Fruit fly (Drosophila melanogaster) whole organism, embryonic: ENCODE results near the gene CG42828.

Experiments used
- Awh ChIP-seq: fragments of 200-800 bp; sonication (Bioruptor generic); IDR thresholded peaks from 2 replicates; pipeline ENCODE4, ENCODE4 v1.3.6; 2022; ENCODE audit warnings: missing biosample characterization, missing genetic modification characterization
- Blimp-1 ChIP-seq: fragments of 200-800 bp; sonication (Bioruptor generic); optimal IDR thresholded peaks from 3 replicates; lab custom pipeline; 2018; ENCODE audit warnings: missing biosample characterization, missing genetic modification characterization, mild to moderate bottlenecking, moderate library complexity, missing genetic modification reagents
- Bteb2 ChIP-seq: fragments of 200-800 bp; sonication (Bioruptor generic); optimal IDR thresholded peaks from 2 replicates; lab custom pipeline; 2016; ENCODE audit warnings: missing biosample characterization, missing genetic modification characterization
- CG10147 ChIP-seq: fragments of 200-800 bp; sonication (Bioruptor generic); optimal IDR thresholded peaks from 2 replicates; lab custom pipeline; 2019; ENCODE audit warnings: missing biosample characterization, mild to moderate bottlenecking, missing genetic modification characterization, moderate library complexity
- CG11247 ChIP-seq: fragments of 200-800 bp; sonication (Bioruptor generic); IDR thresholded peaks from 2 replicates; pipeline ENCODE4 v1.3.6; 2022; ENCODE audit warnings: missing biosample characterization, missing genetic modification characterization
- CG12104 ChIP-seq: fragments of 200-800 bp; sonication (Bioruptor generic); optimal IDR thresholded peaks from 3 replicates; lab custom pipeline; 2016; ENCODE audit warnings: missing biosample characterization, missing genetic modification characterization
- CG1603 ChIP-seq: fragments of 200-800 bp; sonication (Bioruptor generic); optimal IDR thresholded peaks from 2 replicates; lab custom pipeline; 2019; ENCODE audit warnings: missing biosample characterization, mild to moderate bottlenecking, missing genetic modification characterization, moderate library complexity
- CG17385 ChIP-seq: fragments of 200-800 bp; sonication (Bioruptor generic); optimal IDR thresholded peaks from 3 replicates; lab custom pipeline; 2018; ENCODE audit warnings: missing biosample characterization, mild to moderate bottlenecking, missing genetic modification characterization
- CG1792 ChIP-seq: fragments of 200-800 bp; sonication (Bioruptor generic); optimal IDR thresholded peaks from 2 replicates; lab custom pipeline; 2016; ENCODE audit warnings: missing biosample characterization, missing genetic modification characterization
- CG2678 ChIP-seq: fragments of 200-800 bp; sonication (Bioruptor generic); optimal IDR thresholded peaks from 3 replicates; lab custom pipeline; 2019; ENCODE audit warnings: missing biosample characterization, mild to moderate bottlenecking, missing genetic modification characterization, moderate library complexity
- CG34422 ChIP-seq: fragments of 200-800 bp; sonication (Bioruptor generic); IDR thresholded peaks from 3 replicates; pipeline ENCODE4 v1.3.6; 2022; ENCODE audit warnings: missing biosample characterization, missing genetic modification characterization
- CG3838 ChIP-seq: fragments of 200-800 bp; sonication (Bioruptor generic); optimal IDR thresholded peaks from 3 replicates; lab custom pipeline; 2016; ENCODE audit warnings: missing biosample characterization, missing genetic modification characterization
- CG4617 ChIP-seq: fragments of 200-800 bp; sonication (Bioruptor generic); optimal IDR thresholded peaks from 3 replicates; lab custom pipeline; 2016; ENCODE audit warnings: missing biosample characterization, missing genetic modification characterization, borderline replicate concordance
- CG6689 ChIP-seq: fragments of 200-800 bp; sonication (Bioruptor generic); IDR thresholded peaks from 2 replicates; pipeline ENCODE4 v1.3.6; 2022; ENCODE audit warnings: missing biosample characterization, missing genetic modification characterization
- CG8359 ChIP-seq: fragments of 200-800 bp; sonication (Bioruptor generic); optimal IDR thresholded peaks from 2 replicates; lab custom pipeline; 2017; ENCODE audit warnings: missing biosample characterization, mild to moderate bottlenecking, missing genetic modification characterization, borderline replicate concordance
- CG8388 ChIP-seq: fragments of 200-800 bp; sonication (Bioruptor generic); optimal IDR thresholded peaks from 2 replicates; lab custom pipeline; 2019; ENCODE audit warnings: missing biosample characterization, mild to moderate bottlenecking, missing genetic modification characterization, moderate library complexity
- CG8478 ChIP-seq: fragments of >200 bp; optimal IDR thresholded peaks from 2 replicates; lab custom pipeline; 2018
- D ChIP-seq, 2 experiments: fragments of 200-800 bp in 1 of 2; fragments of >200 bp in 1 of 2; sonication (Bioruptor generic) in 1 of 2; optimal IDR thresholded peaks; 2 replicates in 1 of 2; 3 replicates in 1 of 2; lab custom pipeline; 2017; ENCODE audit warnings: mild to moderate bottlenecking in 1 of 2, missing biosample characterization in 1 of 2, missing genetic modification characterization in 1 of 2, missing genetic modification reagents in 1 of 2
- Dip3 ChIP-seq: fragments of 200-800 bp; sonication (Bioruptor generic); optimal IDR thresholded peaks from 3 replicates; lab custom pipeline; 2016; ENCODE audit warnings: missing biosample characterization, missing genetic modification characterization
- Dll ChIP-seq: fragments of 200-800 bp; sonication (Bioruptor generic); IDR thresholded peaks from 4 replicates; pipeline ENCODE4 v1.3.6; 2022; ENCODE audit warnings: missing biosample characterization, missing genetic modification characterization; ENCODE audit not compliant: partially characterized antibody
- Elba2 ChIP-seq: fragments of 200-800 bp; sonication (Bioruptor generic); optimal IDR thresholded peaks from 3 replicates; lab custom pipeline; 2016; ENCODE audit warnings: missing biosample characterization, missing genetic modification characterization
- Hand ChIP-seq: fragments of 200-800 bp; sonication (Bioruptor generic); optimal IDR thresholded peaks from 2 replicates; lab custom pipeline; 2017; ENCODE audit warnings: mild to moderate bottlenecking, missing biosample characterization, missing genetic modification reagents, missing genetic modification characterization
- Hr3 ChIP-seq: fragments of 200-800 bp; sonication (Bioruptor generic); optimal IDR thresholded peaks from 3 replicates; lab custom pipeline; 2016; ENCODE audit warnings: missing biosample characterization, missing genetic modification characterization
- Med ChIP-seq: fragments of 200-800 bp; sonication (Bioruptor generic); peaks from one replicate; lab custom pipeline; 2016; ENCODE audit warnings: missing biosample characterization, missing genetic modification characterization, mild to moderate bottlenecking, inconsistent platforms, moderate library complexity
- NfI ChIP-seq: fragments of 200-800 bp; sonication (Bioruptor generic); optimal IDR thresholded peaks from 3 replicates; lab custom pipeline; 2018; ENCODE audit warnings: missing biosample characterization, mild to moderate bottlenecking, missing genetic modification characterization, moderate library complexity
- Pdp1 ChIP-seq, 2 experiments: fragments of 200-800 bp; sonication (Bioruptor generic); optimal IDR thresholded peaks; 3 replicates each; lab custom pipeline; 2016; ENCODE audit warnings: missing biosample characterization in 2 of 2, missing genetic modification characterization in 2 of 2, mild to moderate bottlenecking in 1 of 2, moderate library complexity in 1 of 2
- bigmax ChIP-seq: fragments of 200-800 bp; sonication (Bioruptor generic); optimal IDR thresholded peaks from 2 replicates; lab custom pipeline; 2018; ENCODE audit warnings: missing biosample characterization, mild to moderate bottlenecking, missing genetic modification characterization
- crp ChIP-seq, 2 experiments: fragments of 200-800 bp; sonication (Bioruptor generic); optimal IDR thresholded peaks; 2 replicates in 1 of 2; 3 replicates in 1 of 2; lab custom pipeline; 2017; ENCODE audit warnings: missing biosample characterization in 2 of 2, missing genetic modification characterization in 2 of 2, mild to moderate bottlenecking in 1 of 2, moderate library complexity in 1 of 2
- esg ChIP-seq: fragments of 200-800 bp; sonication (Bioruptor generic); conservative IDR thresholded peaks from 2 replicates; pipeline ENCODE4 v1.3.6; 2022; ENCODE audit warnings: missing biosample characterization, missing genetic modification characterization
- fd3F ChIP-seq: fragments of 200-800 bp; sonication (Bioruptor generic); optimal IDR thresholded peaks from 2 replicates; lab custom pipeline; 2018; ENCODE audit warnings: missing biosample characterization, mild to moderate bottlenecking, missing genetic modification characterization, moderate library complexity
- gsb-n ChIP-seq: fragments of 200-800 bp; sonication (Bioruptor generic); optimal IDR thresholded peaks from 3 replicates; lab custom pipeline; 2018; ENCODE audit warnings: missing biosample characterization, mild to moderate bottlenecking, missing genetic modification characterization
- lola ChIP-seq, 3 experiments: fragments of >200 bp in 2 of 3; fragments of 200-800 bp in 1 of 3; sonication (Bioruptor generic) in 1 of 3; optimal IDR thresholded peaks; 2 replicates each; lab custom pipeline; 2017 to 2019; ENCODE audit warnings: missing biosample characterization in 3 of 3, missing genetic modification characterization in 3 of 3, mild to moderate bottlenecking in 1 of 3, moderate library complexity in 1 of 3
- p53 ChIP-seq: fragments of 200-800 bp; sonication (Bioruptor generic); optimal IDR thresholded peaks from 2 replicates; lab custom pipeline; 2016; ENCODE audit warnings: missing biosample characterization, missing genetic modification characterization
- prd ChIP-seq, 3 experiments: fragments of >200 bp in 2 of 3; fragments of 200-800 bp in 1 of 3; sonication (Bioruptor generic) in 1 of 3; optimal IDR thresholded peaks in 2 of 3; IDR thresholded peaks in 1 of 3; 2 replicates in 2 of 3; 3 replicates in 1 of 3; pipeline versions ENCODE4 v1.3.6 to Lab custom; 2017 to 2022; ENCODE audit warnings: missing biosample characterization in 1 of 3, missing genetic modification characterization in 1 of 3
- pzg ChIP-seq: fragments of 200-800 bp; sonication (Bioruptor generic); optimal IDR thresholded peaks from 3 replicates; lab custom pipeline; 2018; ENCODE audit warnings: missing biosample characterization, mild to moderate bottlenecking, missing genetic modification characterization, moderate library complexity
- salm ChIP-seq: fragments of 200-800 bp; sonication (Bioruptor generic); optimal IDR thresholded peaks from 2 replicates; lab custom pipeline; 2018; ENCODE audit warnings: missing biosample characterization, mild to moderate bottlenecking, missing genetic modification characterization
- sd ChIP-seq: fragments of 200-800 bp; sonication (Bioruptor generic); optimal IDR thresholded peaks from 3 replicates; lab custom pipeline; 2018; ENCODE audit warnings: missing biosample characterization, mild to moderate bottlenecking, missing genetic modification characterization, moderate library complexity
- seq ChIP-seq: fragments of 200-800 bp; sonication (Bioruptor generic); IDR thresholded peaks from 2 replicates; pipeline ENCODE4 v1.3.6; 2022; ENCODE audit warnings: missing biosample characterization, missing genetic modification characterization
- sisA ChIP-seq: fragments of 200-800 bp; sonication (Bioruptor generic); IDR thresholded peaks from 2 replicates; pipeline ENCODE4 v1.3.6; 2022; ENCODE audit warnings: missing biosample characterization, missing genetic modification characterization
- tll ChIP-seq, 2 experiments: fragments of 200-800 bp in 1 of 2; fragments of >200 bp in 1 of 2; sonication (Bioruptor generic) in 1 of 2; optimal IDR thresholded peaks; 2 replicates each; lab custom pipeline; 2017 to 2019; ENCODE audit warnings: missing biosample characterization in 2 of 2, missing genetic modification characterization in 2 of 2, mild to moderate bottlenecking in 1 of 2, moderate library complexity in 1 of 2
- trh ChIP-seq: fragments of 200-800 bp; sonication (Bioruptor generic); optimal IDR thresholded peaks from 2 replicates; lab custom pipeline; 2016; ENCODE audit warnings: missing biosample characterization, missing genetic modification characterization
- tx ChIP-seq: fragments of 200-800 bp; sonication (Bioruptor generic); optimal IDR thresholded peaks from 2 replicates; lab custom pipeline; 2016; ENCODE audit warnings: missing biosample characterization, missing genetic modification characterization
- vvl ChIP-seq: fragments of 200-800 bp; sonication (Bioruptor generic); IDR thresholded peaks from 2 replicates; pipeline ENCODE4 v1.3.6; 2022; ENCODE audit warnings: missing biosample characterization, missing genetic modification characterization
- wek ChIP-seq: fragments of 200-800 bp; sonication (Bioruptor generic); optimal IDR thresholded peaks from 3 replicates; lab custom pipeline; 2018; ENCODE audit warnings: missing biosample characterization, mild to moderate bottlenecking, missing genetic modification characterization, moderate library complexity
- zen ChIP-seq: fragments of 200-800 bp; sonication (Bioruptor generic); optimal IDR thresholded peaks from 3 replicates; lab custom pipeline; 2018; ENCODE audit warnings: missing biosample characterization, mild to moderate bottlenecking, missing genetic modification characterization, moderate library complexity
- zfh2 ChIP-seq: fragments of 200-800 bp; sonication (Bioruptor generic); optimal IDR thresholded peaks from 2 replicates; lab custom pipeline; 2016; ENCODE audit warnings: missing biosample characterization, missing genetic modification characterization

The CG42828 gene

DNA sequence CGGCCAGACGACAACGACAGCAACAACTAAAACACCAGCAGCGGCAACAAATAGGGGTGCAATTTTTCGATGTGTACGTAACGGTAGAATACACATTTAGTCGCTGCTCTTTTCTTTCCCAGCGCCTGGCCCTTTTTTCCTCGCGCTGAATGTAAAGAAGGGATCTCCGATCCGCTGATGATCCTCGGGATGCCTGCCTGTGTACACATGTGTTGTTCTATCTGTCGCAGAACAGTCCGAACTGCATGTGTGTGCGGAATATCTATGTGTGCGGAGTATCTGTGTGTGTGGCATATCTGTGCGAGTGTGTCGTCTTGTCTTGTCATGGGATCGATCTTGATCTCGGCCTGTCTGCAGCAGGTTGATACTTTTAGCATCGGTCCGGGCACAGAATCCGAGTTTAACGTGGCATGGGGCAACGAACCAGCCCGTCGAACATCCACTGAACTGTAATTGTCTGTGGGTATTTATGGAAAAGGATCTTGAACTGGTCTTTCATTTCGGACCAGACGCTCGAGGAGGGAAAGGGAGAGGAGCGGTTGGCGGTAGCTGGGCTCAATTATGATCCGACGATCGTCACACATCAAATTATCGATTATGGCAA lies 29.7 kb upstream of the CG42828 start (continued):
- TF ChIP-seq zfh2 (no peak), wek (GFP tag; lab: Kevin White, UChicago) (no peak), tll (GFP tag; optimal IDR thresholded peaks at IDR 0.05; lab: Kevin White, UChicago) (peak in 1 of 2 experiments; percentile 73), CG1792 (GFP tag; lab: Kevin White, UChicago) (no peak), CG11247 (no peak), CG17385 (GFP tag; lab: Kevin White, UChicago) (no peak), Med (GFP tag; lab: Kevin White, UChicago) (peak; percentile 31), CG8478 (lab: Kevin White, UChicago) (peak; percentile 72), sisA (GFP tag; lab: Robert Waterston, UW) (no peak), zen (no peak), CG34422 (GFP tag; lab: Robert Waterston, UW) (no peak), vvl (GFP tag; lab: Robert Waterston, UW) (no peak), CG6689 (GFP tag; lab: Robert Waterston, UW) (no peak), D (optimal IDR thresholded peaks at IDR 0.05; lab: Kevin White, UChicago) (peak; percentile 88), D (GFP tag; optimal IDR thresholded peaks at IDR 0.05; lab: Kevin White, UChicago) (no peak), Dll (0 out of 4 replicates have a peak, but pooled peaks have one; percentile 27)

DNA sequence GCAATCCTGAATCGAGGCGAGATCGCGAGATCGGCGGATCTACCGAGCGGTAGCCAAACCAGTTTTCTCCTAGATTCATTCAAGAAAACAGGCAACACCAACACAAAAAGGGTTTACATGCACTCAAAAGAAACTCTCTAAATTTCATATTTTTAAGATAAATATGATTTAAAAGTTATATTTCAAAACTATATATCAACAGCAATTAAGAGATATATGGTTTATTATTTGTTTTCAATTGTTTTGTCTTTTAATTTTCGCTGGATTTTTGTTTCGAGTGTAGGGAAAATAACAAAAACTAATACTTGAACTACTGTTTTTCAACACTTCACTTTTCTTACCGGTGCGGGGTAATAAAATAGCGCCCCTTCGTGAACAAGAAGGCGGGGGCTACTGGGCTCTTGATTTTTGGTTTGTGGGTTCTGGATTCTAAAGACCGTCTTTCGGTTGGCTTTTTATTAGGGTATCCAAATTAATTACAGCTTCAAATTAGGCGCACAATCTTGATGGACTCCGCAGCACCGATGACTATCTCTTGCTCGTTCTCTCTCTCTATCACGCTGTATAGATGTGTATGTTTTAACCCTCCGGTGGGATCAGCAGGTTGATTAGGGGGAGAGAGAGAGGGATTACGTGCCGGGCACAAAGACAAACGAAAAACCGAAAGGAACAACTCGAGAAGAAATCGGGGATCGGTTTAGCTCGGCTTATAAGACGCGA lies 28.3 kb upstream of the CG42828 start:
- TF ChIP-seq CG8388 (GFP tag; lab: Kevin White, UChicago) = peak; percentile 56
- peak; percentile 43 for TF ChIP-seq CG2678 (tag; lab: Kevin White, UChicago)
- no peak for TF ChIP-seq Awh (GFP tag; lab: Robert Waterston, UW)
- no peak for TF ChIP-seq Elba2
- TF ChIP-seq salm (tag; lab: Kevin White, UChicago) = no peak
- peak; percentile 5 for TF ChIP-seq CG12104 (GFP tag; lab: Kevin White, UChicago)
- no peak for TF ChIP-seq Dip3 (GFP tag; lab: Kevin White, UChicago)
- no peak for TF ChIP-seq CG1603 (tag; lab: Kevin White, UChicago)
- TF ChIP-seq Hand (GFP tag; lab: Kevin White, UChicago) = no peak
- TF ChIP-seq trh = no peak
- TF ChIP-seq CG17385 (GFP tag; lab: Kevin White, UChicago) = peak; percentile 9
- TF ChIP-seq seq (GFP tag; lab: Robert Waterston, UW) = no peak
- TF ChIP-seq pzg = no peak
- no peak for TF ChIP-seq prd (optimal IDR thresholded peaks at IDR 0.05; lab: Kevin White, UChicago)
- peak; percentile 53; the same call in 2 of the 3 replicates for TF ChIP-seq prd (GFP tag; IDR thresholded peaks at IDR 0.05; lab: Robert Waterston, UW)
- peak; percentile 11 for TF ChIP-seq Hr3 (GFP tag; lab: Kevin White, UChicago)
- no peak for TF ChIP-seq esg (GFP tag; lab: Robert Waterston, UW)
- no peak for TF ChIP-seq sd (tag; lab: Kevin White, UChicago)
- no peak for TF ChIP-seq CG4617 (GFP tag; lab: Kevin White, UChicago)
- peak; percentile 57 for TF ChIP-seq Blimp-1 (GFP tag; lab: Kevin White, UChicago)
- TF ChIP-seq Bteb2 = no peak
- TF ChIP-seq Pdp1 (GFP tag; optimal IDR thresholded peaks at IDR 0.05; lab: Kevin White, UChicago) = peak in 1 of 2 experiments; percentile 10
- no peak for TF ChIP-seq p53 (GFP tag; lab: Kevin White, UChicago)
- TF ChIP-seq bigmax = no peak
- TF ChIP-seq CG10147 = no peak
- TF ChIP-seq CG8359 (GFP tag; lab: Kevin White, UChicago) = peak; percentile 44
- TF ChIP-seq CG3838 = no peak
- no peak for TF ChIP-seq crp (GFP tag; optimal IDR thresholded peaks at IDR 0.05; lab: Kevin White, UChicago)
- TF ChIP-seq NfI = no peak
- TF ChIP-seq gsb-n (tag; lab: Kevin White, UChicago) = peak; percentile 75
- peak in 1 of 3 experiments; percentile 80 for TF ChIP-seq lola (GFP tag; optimal IDR thresholded peaks at IDR 0.05; lab: Kevin White, UChicago)
- no peak for TF ChIP-seq fd3F (GFP tag; lab: Kevin White, UChicago)
- TF ChIP-seq tx = no peak
